Worm (Caenorhabditis elegans): ENCODE results near the gene sbds-1.

- TF ChIP-seq pha-4 (tag; optimal IDR thresholded peaks at IDR 0.05) (no peak), sptf-1 (tag; optimal IDR thresholded peaks at IDR 0.05) (no peak), unc-39 (tag; optimal IDR thresholded peaks at IDR 0.05) (no peak), blmp-1 (tag; optimal IDR thresholded peaks at IDR 0.05) (no peak), unc-120 (tag; optimal IDR thresholded peaks at IDR 0.05; ENCODE audit: poor library complexity, severe bottlenecking) (no peak), ceh-83 (GFP tag; optimal IDR thresholded peaks at IDR 0.05) (no peak), unc-62 (GFP tag; optimal IDR thresholded peaks at IDR 0.05) (no peak), zip-8 (tag; optimal IDR thresholded peaks at IDR 0.05) (no peak), lsy-2 (tag; optimal IDR thresholded peaks at IDR 0.05) (no peak), ztf-11 (tag; optimal IDR thresholded peaks at IDR 0.05) (no peak), snpc-4 (tag; optimal IDR thresholded peaks at IDR 0.05) (no peak)
Observed at ce11 chrIII:612759-613158, 25.5 kb downstream of the sbds-1 start.
